Worm (Caenorhabditis elegans) whole organism, L4 larva: ENCODE data around the gene tbx-40.

ENCODE experiments used
- ceh-82 ChIP-seq: sonication (generic microtip); optimal IDR thresholded peaks from 2 replicates; lab custom pipeline; 2017; ENCODE audit warnings: missing biosample characterization, missing genetic modification characterization
- dmd-8 ChIP-seq: fragments of 200-800 bp; sonication (Bioruptor generic); IDR thresholded peaks from 2 replicates; pipeline ENCODE4 v1.3.6; 2022; ENCODE audit warnings: missing genetic modification characterization, missing compliant biosample characterization
- dve-1 ChIP-seq: sonication (generic microtip); optimal IDR thresholded peaks from 2 replicates; lab custom pipeline; 2017; ENCODE audit warnings: antibody characterized with exemption, mild to moderate bottlenecking, missing genetic modification characterization, missing compliant biosample characterization; ENCODE audit not compliant: insufficient read depth
- lin-13 ChIP-seq: fragments of 150-350 bp; optimal IDR thresholded peaks from 2 replicates; lab custom pipeline; 2014; ENCODE audit warnings: missing biosample characterization, missing genetic modification reagents, missing genetic modification characterization
- lsy-2 ChIP-seq, 2 experiments: fragments of 150-350 bp in 1 of 2; sonication (generic microtip) in 1 of 2; optimal IDR thresholded peaks; 2 replicates each; lab custom pipeline; 2014 to 2017; ENCODE audit warnings: missing biosample characterization in 2 of 2, missing genetic modification characterization in 2 of 2
- zip-2 ChIP-seq: fragments of 150-350 bp; optimal IDR thresholded peaks from 2 replicates; lab custom pipeline; 2014; ENCODE audit warnings: missing biosample characterization, missing genetic modification characterization
- ztf-11 ChIP-seq: fragments of 150-350 bp; optimal IDR thresholded peaks from 2 replicates; lab custom pipeline; 2014; ENCODE audit warnings: missing biosample characterization, missing genetic modification characterization

ce11 chrIV:15280219-15280618 lies 47.8 kb downstream of the tbx-40 start:
- TF ChIP-seq ceh-82 (tag; lab: Kevin White, UChicago) = no peak
- TF ChIP-seq zip-2 (tag; lab: Kevin White, UChicago) = no peak
- TF ChIP-seq lsy-2 (tag; optimal IDR thresholded peaks at IDR 0.05; lab: Kevin White, UChicago) = no peak
- TF ChIP-seq ztf-11 (tag; lab: Kevin White, UChicago) = no peak
- TF ChIP-seq lin-13 (GFP tag; lab: Kevin White, UChicago) = no peak
- TF ChIP-seq dve-1 (tag; lab: Kevin White, UChicago) = no peak
- no peak for TF ChIP-seq dmd-8 (GFP tag; lab: Robert Waterston, UW)
